Worm (Caenorhabditis elegans): ENCODE results near the gene hch-1.

ce11 chrX:14680474-14680873 lies 19.3 kb downstream of the hch-1 start:
- TF ChIP-seq nhr-76 (tag; optimal IDR thresholded peaks at IDR 0.05) (no peak), pha-4 (tag; optimal IDR thresholded peaks at IDR 0.05) (no peak), nhr-28 (tag; optimal IDR thresholded peaks at IDR 0.05) (no peak)

Data from whole organism, mixed stage, embryonic.